Worm (Caenorhabditis elegans): ENCODE measurements around the gene oxy-4.

The oxy-4 gene

DNA sequence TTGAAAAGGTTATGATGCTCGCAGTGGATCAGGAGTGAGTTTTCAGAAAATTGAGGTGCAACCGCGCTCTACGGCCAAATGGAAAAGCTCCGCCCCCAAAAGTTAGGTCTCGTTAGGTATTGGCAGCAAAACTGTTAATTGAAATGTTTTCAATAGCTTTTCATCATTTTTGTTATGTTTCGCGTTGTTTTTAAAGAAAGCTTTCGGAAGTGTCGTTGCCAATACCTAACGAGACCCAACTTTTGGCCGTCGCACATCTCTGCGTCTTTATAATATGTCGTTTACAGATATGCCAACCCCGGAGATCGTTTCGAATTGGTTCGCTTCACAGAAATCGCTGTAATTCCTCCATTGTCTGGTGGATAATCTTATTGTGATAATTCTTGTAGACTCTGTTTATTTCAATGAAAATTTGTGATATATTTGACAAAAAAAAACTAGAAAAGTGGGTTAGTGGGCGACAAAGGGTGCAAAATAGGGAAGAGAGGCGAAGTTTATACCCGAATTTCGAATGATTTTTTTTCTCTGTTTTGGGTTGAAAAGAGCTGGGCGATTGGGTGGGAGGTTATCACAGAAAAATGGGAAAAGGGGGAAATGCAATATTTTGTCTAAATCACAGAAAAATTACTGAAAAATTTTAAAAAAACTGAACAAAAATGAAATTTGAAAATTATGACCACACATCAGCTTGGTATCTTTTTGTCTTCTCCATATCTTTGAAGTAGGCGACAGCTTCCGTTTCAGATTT lies 37.9 kb upstream of the oxy-4 start:
- TF ChIP-seq ama-1 (optimal IDR thresholded peaks at IDR 0.05) (no peak), hmg-4 (GFP tag; optimal IDR thresholded peaks at IDR 0.05) (no peak), sea-1 (GFP tag; conservative IDR thresholded peaks at IDR 0.05) (no peak), ceh-36 (tag; optimal IDR thresholded peaks at IDR 0.05) (no peak), ceh-13 (GFP tag; optimal IDR thresholded peaks at IDR 0.05) (no peak)

- TF ChIP-seq ceh-36 (tag; optimal IDR thresholded peaks at IDR 0.05) (no peak), ceh-13 (GFP tag; optimal IDR thresholded peaks at IDR 0.05) (no peak), ets-7 (tag; optimal IDR thresholded peaks at IDR 0.05) (no peak), ama-1 (optimal IDR thresholded peaks at IDR 0.05) (no peak), hnd-1 (tag; optimal IDR thresholded peaks at IDR 0.05) (no peak), tbx-11 (GFP tag; IDR thresholded peaks at IDR 0.05) (no peak), aly-1 (tag; optimal IDR thresholded peaks at IDR 0.05) (no peak), tbx-37 (GFP tag; conservative IDR thresholded peaks at IDR 0.05) (no peak), F13C5.2 (tag; optimal IDR thresholded peaks at IDR 0.05) (no peak), pes-1 (GFP tag; IDR thresholded peaks at IDR 0.05) (no peak)
Observed at ce11 chrIII:5195690-5196089, 37.1 kb upstream of the oxy-4 start, which contains the start of gene moc-6. TSS of gene moc-6 (plus strand) at chrIII:5195990.

- no peak for TF ChIP-seq scrt-1 (GFP tag; IDR thresholded peaks at IDR 0.05)
- TF ChIP-seq ceh-13 (GFP tag; optimal IDR thresholded peaks at IDR 0.05), result no peak
- TF ChIP-seq B0310.2 (tag; optimal IDR thresholded peaks at IDR 0.05), result no peak
- no peak for TF ChIP-seq sea-1 (GFP tag; conservative IDR thresholded peaks at IDR 0.05)
- TF ChIP-seq tra-4 (tag; optimal IDR thresholded peaks at IDR 0.05), result no peak
- TF ChIP-seq ama-1 (optimal IDR thresholded peaks at IDR 0.05), result no peak
- TF ChIP-seq hnd-1 (tag; optimal IDR thresholded peaks at IDR 0.05), result no peak
- TF ChIP-seq pes-1 (GFP tag; IDR thresholded peaks at IDR 0.05), result no peak
- no peak for TF ChIP-seq aly-1 (tag; optimal IDR thresholded peaks at IDR 0.05)
- no peak for TF ChIP-seq hmbx-1 (tag; optimal IDR thresholded peaks at IDR 0.05)
- TF ChIP-seq ets-7 (tag; optimal IDR thresholded peaks at IDR 0.05), result no peak
- no peak for TF ChIP-seq ceh-36 (tag; optimal IDR thresholded peaks at IDR 0.05)
- TF ChIP-seq flt-1 (GFP tag; IDR thresholded peaks at IDR 0.05), result no peak
- TF ChIP-seq tbx-37 (GFP tag; conservative IDR thresholded peaks at IDR 0.05), result no peak
Observed at ce11 chrIII:5193266-5193665, 34.7 kb upstream of the oxy-4 start.

DNA sequence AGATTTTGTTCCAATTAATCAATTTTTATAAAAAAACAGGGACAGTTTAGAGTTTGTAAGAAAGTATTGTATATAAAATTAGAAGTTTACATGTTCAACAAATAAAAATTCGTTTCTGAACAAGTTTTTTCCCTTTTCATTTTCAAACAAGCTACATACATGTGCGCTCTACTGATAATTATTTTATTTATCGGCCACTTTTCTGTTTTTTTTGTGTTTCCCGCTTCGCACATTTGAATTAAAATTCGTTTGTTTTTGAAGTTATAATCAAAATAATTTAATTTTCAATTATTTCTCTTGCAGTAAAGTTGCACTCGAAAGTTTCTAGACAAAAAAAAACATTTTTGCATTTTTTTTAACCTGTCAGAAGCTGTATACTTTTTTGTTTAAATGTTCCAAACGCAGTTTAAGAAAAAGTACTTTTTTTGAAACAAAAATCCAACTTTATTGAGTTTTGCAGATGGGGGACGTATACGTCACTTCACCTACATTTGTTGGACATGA lies 32.1 kb upstream of the oxy-4 start, which contains the start of gene hira-1:
hira-1 (plus strand) TSS at position 454 of the 504 bp plus-strand sequence.
- no peak for TF ChIP-seq flt-1 (GFP tag; IDR thresholded peaks at IDR 0.05)

ce11 chrIII:5190179-5190578 lies 31.6 kb upstream of the oxy-4 start:
- TF ChIP-seq hnd-1 (tag; optimal IDR thresholded peaks at IDR 0.05), result no peak
- TF ChIP-seq hmg-4 (GFP tag; optimal IDR thresholded peaks at IDR 0.05), result no peak
- no peak for TF ChIP-seq ceh-36 (tag; optimal IDR thresholded peaks at IDR 0.05)
- TF ChIP-seq ets-7 (tag; optimal IDR thresholded peaks at IDR 0.05), result no peak
- no peak for TF ChIP-seq pes-1 (GFP tag; IDR thresholded peaks at IDR 0.05)
- no peak for TF ChIP-seq B0310.2 (tag; optimal IDR thresholded peaks at IDR 0.05)
- TF ChIP-seq hmbx-1 (tag; optimal IDR thresholded peaks at IDR 0.05), result no peak
- TF ChIP-seq tbx-37 (GFP tag; conservative IDR thresholded peaks at IDR 0.05), result no peak
- no peak for TF ChIP-seq ceh-13 (GFP tag; optimal IDR thresholded peaks at IDR 0.05)
- TF ChIP-seq flt-1 (GFP tag; IDR thresholded peaks at IDR 0.05), result no peak
- TF ChIP-seq F13C5.2 (tag; optimal IDR thresholded peaks at IDR 0.05), result no peak
- TF ChIP-seq scrt-1 (GFP tag; IDR thresholded peaks at IDR 0.05), result no peak
- TF ChIP-seq aly-1 (tag; optimal IDR thresholded peaks at IDR 0.05), result no peak
- TF ChIP-seq tra-4 (tag; optimal IDR thresholded peaks at IDR 0.05), result no peak
- TF ChIP-seq tbx-11 (GFP tag; IDR thresholded peaks at IDR 0.05), result no peak
- no peak for TF ChIP-seq ama-1 (optimal IDR thresholded peaks at IDR 0.05)

DNA sequence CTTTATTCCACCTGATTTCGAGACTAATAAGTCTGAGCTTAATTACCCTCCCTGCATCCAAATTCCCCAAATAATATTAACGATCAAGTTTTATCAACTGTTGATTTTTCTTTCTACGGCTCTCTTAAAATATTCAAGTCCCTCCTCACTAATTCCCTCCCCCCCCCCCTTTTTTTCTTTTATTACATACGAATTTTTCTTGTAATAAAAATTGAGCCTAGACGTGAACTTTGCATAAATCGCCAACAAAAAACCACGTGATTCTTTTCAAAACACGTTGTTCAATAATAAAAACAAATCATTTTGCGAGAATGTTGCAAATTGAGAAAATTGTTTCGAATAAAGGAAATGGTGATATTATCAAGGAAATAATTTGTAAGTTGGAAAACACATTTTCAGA lies 29.9 kb upstream of the oxy-4 start, which contains the start of gene K10D2.8:
K10D2.8 (plus strand) TSS at position 301 of the 400 bp plus-strand sequence.
- TF ChIP-seq B0310.2 (tag; optimal IDR thresholded peaks at IDR 0.05) (no peak), hmg-4 (GFP tag; optimal IDR thresholded peaks at IDR 0.05) (no peak), ets-7 (tag; optimal IDR thresholded peaks at IDR 0.05) (no peak), ama-1 (optimal IDR thresholded peaks at IDR 0.05) (no peak), scrt-1 (GFP tag; IDR thresholded peaks at IDR 0.05) (no peak), ceh-13 (GFP tag; optimal IDR thresholded peaks at IDR 0.05) (no peak), hnd-1 (tag; optimal IDR thresholded peaks at IDR 0.05) (no peak), ceh-36 (tag; optimal IDR thresholded peaks at IDR 0.05) (no peak), tbx-11 (GFP tag; IDR thresholded peaks at IDR 0.05) (no peak), F13C5.2 (tag; optimal IDR thresholded peaks at IDR 0.05) (no peak), aly-1 (tag; optimal IDR thresholded peaks at IDR 0.05) (no peak), flt-1 (GFP tag; IDR thresholded peaks at IDR 0.05) (no peak), tra-4 (tag; optimal IDR thresholded peaks at IDR 0.05) (no peak), sea-1 (GFP tag; conservative IDR thresholded peaks at IDR 0.05) (no peak), hmbx-1 (tag; optimal IDR thresholded peaks at IDR 0.05) (no peak), pes-1 (GFP tag; IDR thresholded peaks at IDR 0.05) (no peak), tbx-37 (GFP tag; conservative IDR thresholded peaks at IDR 0.05) (no peak)

ce11 chrIII:5185620-5186019 lies 27.0 kb upstream of the oxy-4 start, which contains the start of gene pup-2:
TSS of gene pup-2 (plus strand) at chrIII:5185920.
- TF ChIP-seq ets-7 (tag; optimal IDR thresholded peaks at IDR 0.05) (no peak), hmg-4 (GFP tag; optimal IDR thresholded peaks at IDR 0.05) (no peak), scrt-1 (GFP tag; IDR thresholded peaks at IDR 0.05) (no peak), F13C5.2 (tag; optimal IDR thresholded peaks at IDR 0.05) (no peak), hnd-1 (tag; optimal IDR thresholded peaks at IDR 0.05) (no peak), aly-1 (tag; optimal IDR thresholded peaks at IDR 0.05) (no peak), hmbx-1 (tag; optimal IDR thresholded peaks at IDR 0.05) (no peak), tbx-37 (GFP tag; conservative IDR thresholded peaks at IDR 0.05) (no peak), pes-1 (GFP tag; IDR thresholded peaks at IDR 0.05) (no peak), flt-1 (GFP tag; IDR thresholded peaks at IDR 0.05) (no peak), sea-1 (GFP tag; conservative IDR thresholded peaks at IDR 0.05) (no peak), B0310.2 (tag; optimal IDR thresholded peaks at IDR 0.05) (no peak)
